Fruit fly (Drosophila melanogaster): ENCODE measurements around the gene Ent2.
A peak's percentile ranks its signal among the peaks of the same experiment; 100 is the strongest.

DNA sequence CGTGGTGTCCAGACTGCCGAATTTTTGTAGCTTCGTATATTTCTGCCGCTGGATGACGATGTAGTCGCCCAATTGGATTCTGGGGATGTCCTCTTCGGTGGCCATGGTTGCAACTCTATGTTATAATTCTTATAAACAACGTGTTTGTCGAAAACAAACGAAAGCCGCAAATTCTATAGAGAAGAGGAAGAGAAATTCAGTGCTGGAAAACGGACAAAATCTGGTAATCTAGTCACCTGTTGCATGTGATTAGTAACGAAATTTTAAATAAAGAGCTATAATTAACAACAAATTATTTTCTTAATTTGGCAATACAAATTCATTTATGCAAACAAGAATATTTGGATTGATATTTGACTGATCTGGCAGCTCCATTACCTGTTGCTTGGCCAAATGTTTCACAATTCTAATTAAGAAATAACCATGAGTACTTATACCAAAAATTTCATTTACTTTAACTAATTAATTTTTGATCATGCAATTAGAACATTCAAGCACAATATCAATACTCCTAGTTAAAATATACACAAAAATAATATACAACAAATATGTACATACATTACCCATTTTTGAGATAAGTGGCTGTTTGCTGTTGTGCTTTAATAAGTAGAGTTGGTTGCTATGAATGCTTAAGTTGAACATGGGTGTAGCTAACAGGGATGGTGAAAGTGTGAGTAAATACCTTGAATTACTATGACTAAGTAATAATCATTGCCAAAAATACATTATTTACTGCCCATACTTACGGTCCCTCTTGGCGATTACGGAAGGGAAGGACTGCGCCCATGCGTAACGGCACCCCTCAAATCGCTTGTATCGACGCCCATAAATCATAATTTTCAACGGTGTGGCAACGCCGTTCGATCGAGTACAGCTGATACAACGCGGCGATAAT, at the start of gene Ent2, which contains the start of gene Trmt6:
- peak; percentile 88 for TF ChIP-seq zen (tag; optimal IDR thresholded peaks at IDR 0.05)
- TF ChIP-seq CG2116 (GFP tag; optimal IDR thresholded peaks at IDR 0.05) = peak; percentile 68

Measured in whole organism, embryonic.